Fruit fly (Drosophila melanogaster): ENCODE results near the gene CG15263.

CG15263 gene

DNA sequence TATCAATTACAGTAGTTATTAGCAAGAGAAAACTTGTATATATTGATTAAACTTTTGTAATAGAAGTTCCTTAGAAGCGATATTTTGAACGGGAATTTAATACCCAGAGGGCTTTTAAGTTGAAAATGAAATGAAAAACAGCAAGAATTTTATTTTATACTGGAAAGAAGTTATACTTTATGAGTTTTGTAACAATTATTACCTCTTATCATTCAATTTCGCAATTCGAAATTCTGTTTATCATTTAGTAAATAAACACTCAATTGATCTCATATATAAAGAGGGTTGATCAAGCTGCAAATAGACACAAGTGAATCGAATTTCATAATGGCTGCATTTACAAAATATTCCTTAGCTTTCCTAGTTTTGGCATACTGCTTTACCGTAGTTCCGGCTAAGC, at the start of gene CG15263:
Gene CG15263, plus strand, starts transcription at position 301 of the 400 bp plus-strand sequence.
- no peak for TF ChIP-seq h (optimal IDR thresholded peaks at IDR 0.05)
- no peak for TF ChIP-seq psq (optimal IDR thresholded peaks at IDR 0.05)
- no peak for TF ChIP-seq Myc (optimal IDR thresholded peaks at IDR 0.05)
- TF ChIP-seq ttk (optimal IDR thresholded peaks at IDR 0.05) = no peak
- no peak for TF ChIP-seq insv (optimal IDR thresholded peaks at IDR 0.05)
- no peak for TF ChIP-seq Sin3A (optimal IDR thresholded peaks at IDR 0.05)

DNA sequence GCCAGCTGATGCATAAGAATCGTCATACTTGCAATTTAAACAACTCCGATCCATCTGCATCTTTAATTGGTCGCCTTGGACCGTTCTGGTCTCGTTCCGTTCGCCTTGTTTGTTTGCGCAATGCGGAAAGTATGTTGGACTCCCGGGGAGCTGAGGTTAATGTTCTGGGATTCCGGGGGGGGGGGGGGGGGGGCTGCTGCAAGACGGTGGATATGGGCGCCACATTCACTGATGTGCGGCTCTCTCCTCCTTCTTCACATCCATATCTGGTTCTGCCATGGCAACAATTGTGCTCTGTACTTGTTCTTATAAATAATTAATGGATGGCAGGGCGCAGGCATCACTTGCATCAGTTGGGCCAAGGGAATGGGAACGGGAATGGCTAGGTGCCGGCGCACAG, 41.4 kb upstream of the CG15263 start:
- no peak for TF ChIP-seq Myc (optimal IDR thresholded peaks at IDR 0.05)
- no peak for TF ChIP-seq h (optimal IDR thresholded peaks at IDR 0.05)
- TF ChIP-seq insv (optimal IDR thresholded peaks at IDR 0.05) = no peak
- TF ChIP-seq psq (optimal IDR thresholded peaks at IDR 0.05) = no peak
- no peak for TF ChIP-seq ttk (optimal IDR thresholded peaks at IDR 0.05)
- no peak for TF ChIP-seq Sin3A (optimal IDR thresholded peaks at IDR 0.05)

DNA sequence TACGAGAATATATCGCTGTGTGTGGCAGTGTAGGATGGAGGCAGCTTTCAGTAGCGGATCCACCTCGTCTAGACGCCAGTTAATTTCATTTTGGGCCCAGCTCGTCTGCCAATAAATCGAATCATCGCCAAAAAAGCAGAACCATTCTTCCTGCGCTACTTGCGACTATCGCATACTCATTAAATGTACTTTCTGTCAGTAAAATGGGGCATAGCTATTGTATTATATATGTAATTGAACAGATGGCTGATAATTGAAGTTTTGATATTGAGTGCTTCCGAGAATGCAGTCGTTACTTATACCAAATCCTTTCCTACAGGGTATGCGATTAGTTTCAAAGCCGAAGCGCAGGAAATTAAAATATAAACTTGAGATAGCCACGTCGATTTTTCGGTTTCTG, 40.1 kb upstream of the CG15263 start:
- TF ChIP-seq h (optimal IDR thresholded peaks at IDR 0.05) (no peak), psq (optimal IDR thresholded peaks at IDR 0.05) (no peak), ttk (optimal IDR thresholded peaks at IDR 0.05) (no peak), insv (optimal IDR thresholded peaks at IDR 0.05) (no peak), Sin3A (optimal IDR thresholded peaks at IDR 0.05) (no peak), Myc (optimal IDR thresholded peaks at IDR 0.05) (no peak)

DNA sequence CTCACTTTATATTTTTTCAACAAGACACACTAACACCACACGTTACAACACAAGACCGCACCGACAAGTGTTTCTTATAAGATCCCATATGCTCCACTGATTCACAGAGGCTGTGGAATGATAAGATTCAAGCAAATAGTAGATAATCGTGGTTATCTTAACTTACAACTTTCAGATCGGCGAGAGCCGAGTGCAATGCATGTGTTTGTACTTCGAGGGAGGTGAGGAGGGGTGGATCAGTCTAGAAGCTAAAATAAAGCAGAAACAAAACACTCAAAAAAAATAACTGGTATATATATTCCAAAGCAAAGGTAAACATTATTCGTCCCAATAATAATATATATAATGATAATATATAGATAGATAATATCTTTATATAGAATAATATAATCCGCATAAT, 37.2 kb upstream of the CG15263 start, which contains the start of gene ZnT35C:
Gene ZnT35C, minus strand, starts transcription at position 101 of the 400 bp plus-strand sequence.
- TF ChIP-seq Myc (optimal IDR thresholded peaks at IDR 0.05) (no peak), h (optimal IDR thresholded peaks at IDR 0.05) (no peak), insv (optimal IDR thresholded peaks at IDR 0.05) (no peak)

DNA sequence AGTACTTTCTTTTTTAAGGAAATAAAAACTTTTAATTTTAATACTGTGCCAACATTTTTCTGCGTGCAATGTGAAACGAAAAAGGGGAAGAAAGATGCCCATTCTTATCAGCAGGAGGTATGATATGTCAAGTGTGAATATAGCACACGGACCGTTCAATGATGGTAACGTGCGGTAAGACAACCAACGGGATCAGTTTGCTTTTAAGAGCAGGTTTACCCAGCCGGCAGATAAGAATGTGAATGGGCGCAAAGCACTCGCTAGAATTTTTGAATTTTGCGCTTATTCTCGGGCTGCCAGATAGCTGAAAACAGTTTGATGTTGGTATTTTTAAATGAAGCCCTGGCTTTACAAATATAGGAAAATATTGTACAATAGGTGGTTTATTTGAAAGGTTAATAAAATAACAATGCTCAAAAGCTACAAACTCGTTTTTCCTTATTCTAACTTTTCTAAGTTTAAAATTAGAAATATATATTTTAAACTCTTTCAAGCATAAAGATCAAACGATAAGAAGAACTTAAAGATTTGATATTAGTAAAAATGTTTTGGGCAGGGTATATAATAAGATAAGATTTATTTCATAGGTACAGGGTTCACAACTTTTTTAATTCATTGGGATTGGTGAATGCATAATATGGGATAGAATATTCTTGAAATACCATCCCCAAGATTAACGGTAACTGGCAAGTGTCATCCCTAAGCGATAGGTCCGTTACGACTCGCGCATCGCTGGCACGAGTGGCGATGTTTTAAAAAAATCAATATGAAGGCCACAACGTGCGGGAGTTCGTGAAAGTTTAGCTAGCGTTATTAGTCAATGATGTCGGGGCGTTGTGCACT, 36.4 kb upstream of the CG15263 start, which contains the start of gene dao:
Gene dao, plus strand, starts transcription at position 717 of the 843 bp plus-strand sequence.
- TF ChIP-seq ttk (optimal IDR thresholded peaks at IDR 0.05) (no peak), psq (optimal IDR thresholded peaks at IDR 0.05) (no peak), Myc (optimal IDR thresholded peaks at IDR 0.05) (no peak), h (optimal IDR thresholded peaks at IDR 0.05) (no peak), Sin3A (optimal IDR thresholded peaks at IDR 0.05) (no peak), insv (optimal IDR thresholded peaks at IDR 0.05) (no peak)

DNA sequence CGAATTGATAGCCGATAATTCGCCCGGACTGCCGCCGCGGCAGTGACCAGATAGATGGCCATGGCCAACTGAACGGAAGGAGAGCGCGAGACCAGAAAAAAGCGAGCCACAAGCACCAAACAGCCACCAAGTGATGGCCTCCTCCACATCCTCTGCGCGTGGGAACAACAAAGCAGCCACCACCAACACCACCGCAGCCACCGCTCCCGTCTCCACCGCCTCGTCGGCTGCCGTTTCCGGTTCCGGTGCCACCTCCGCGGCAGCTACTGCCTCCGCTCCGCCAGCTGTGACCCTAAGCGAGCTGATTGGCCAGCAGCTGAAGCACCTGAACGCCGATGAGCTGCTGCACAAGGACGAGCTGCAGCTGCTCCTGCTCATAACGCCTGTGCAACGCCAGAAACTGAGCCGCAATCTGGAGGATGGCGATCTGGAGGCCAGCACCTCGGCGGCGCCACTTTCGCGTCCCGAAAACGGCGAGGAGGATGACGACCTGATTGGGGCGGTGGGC, 35.7 kb upstream of the CG15263 start:
- TF ChIP-seq h (optimal IDR thresholded peaks at IDR 0.05) = no peak
- no peak for TF ChIP-seq psq (optimal IDR thresholded peaks at IDR 0.05)
- TF ChIP-seq ttk (optimal IDR thresholded peaks at IDR 0.05) = no peak
- no peak for TF ChIP-seq insv (optimal IDR thresholded peaks at IDR 0.05)
- TF ChIP-seq Myc (optimal IDR thresholded peaks at IDR 0.05) = no peak

DNA sequence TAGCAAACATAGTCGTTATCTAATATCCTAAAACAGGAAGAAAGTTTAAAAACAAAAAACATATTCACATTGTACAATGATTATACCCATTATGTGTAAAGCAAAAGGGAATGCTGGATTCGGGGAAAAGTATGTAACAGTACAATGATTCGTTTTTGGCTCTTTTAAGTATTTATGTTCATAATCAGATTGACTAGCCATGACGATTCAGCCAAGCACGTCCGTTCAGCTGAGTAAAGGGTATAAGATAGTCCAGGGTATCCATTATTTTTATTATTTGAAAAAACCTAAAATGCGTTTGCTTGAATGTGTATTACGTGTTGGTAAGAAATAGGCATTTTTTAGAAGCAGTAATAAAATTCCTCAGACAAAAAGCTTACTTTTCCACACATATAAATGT, 35.1 kb upstream of the CG15263 start:
- no peak for TF ChIP-seq Sin3A (optimal IDR thresholded peaks at IDR 0.05)

DNA sequence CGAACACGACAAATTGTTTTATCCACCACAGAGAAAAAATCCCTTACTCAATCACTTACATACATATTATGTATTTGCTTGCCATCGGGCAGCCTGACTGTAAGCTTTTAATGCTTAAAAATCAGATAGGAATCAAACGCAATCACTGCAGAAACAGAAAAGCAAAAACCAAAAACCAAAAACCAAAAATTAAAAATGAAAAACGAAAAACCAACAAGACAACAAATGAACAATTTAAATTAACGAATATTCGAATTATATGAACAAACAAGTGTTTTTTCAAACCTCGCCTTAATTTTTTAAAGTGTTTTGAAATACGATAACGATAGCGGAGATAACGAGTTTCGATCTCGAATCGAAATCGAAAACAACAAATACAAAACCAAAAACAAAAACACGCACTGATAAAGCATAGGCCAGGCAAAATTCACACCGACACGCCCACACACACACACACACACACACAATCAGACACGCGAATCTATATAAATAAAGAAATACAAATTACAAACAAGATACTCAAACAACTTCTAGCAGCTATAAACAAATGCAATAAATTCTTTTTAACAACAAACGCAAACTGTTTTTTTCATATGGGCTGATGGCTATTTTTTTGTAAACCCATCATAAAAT, 30.5 kb upstream of the CG15263 start:
- no peak for TF ChIP-seq Myc (optimal IDR thresholded peaks at IDR 0.05)
- TF ChIP-seq Sin3A (optimal IDR thresholded peaks at IDR 0.05) = no peak
- TF ChIP-seq ttk (optimal IDR thresholded peaks at IDR 0.05) = no peak
- no peak for TF ChIP-seq insv (optimal IDR thresholded peaks at IDR 0.05)
- no peak for TF ChIP-seq psq (optimal IDR thresholded peaks at IDR 0.05)
- no peak for TF ChIP-seq h (optimal IDR thresholded peaks at IDR 0.05)

DNA sequence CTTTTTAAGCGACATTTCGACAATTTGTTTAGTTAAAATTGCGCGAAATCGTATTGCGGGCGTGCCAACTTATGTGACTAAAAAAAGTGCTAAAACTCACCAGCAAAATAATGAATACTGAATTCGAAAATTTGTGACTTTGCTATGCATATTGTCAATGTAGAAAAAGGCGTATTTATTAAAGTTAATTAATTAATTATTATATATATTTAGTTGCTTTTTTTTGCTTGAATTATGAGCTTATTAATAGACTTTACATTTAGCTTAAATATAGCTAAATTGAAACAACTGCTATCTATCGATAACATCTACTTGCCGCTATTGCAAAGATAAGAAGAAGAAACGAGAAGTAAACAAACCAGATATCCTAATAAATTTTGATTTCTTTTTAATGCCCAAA, 28.6 kb upstream of the CG15263 start, which contains the start of the genes PolD3 and Uxt:
Gene PolD3, minus strand, starts transcription at position 56 of the 400 bp plus-strand sequence.
Gene Uxt, plus strand, starts transcription at position 333 of the 400 bp plus-strand sequence.
- TF ChIP-seq psq (optimal IDR thresholded peaks at IDR 0.05) = no peak
- TF ChIP-seq insv (optimal IDR thresholded peaks at IDR 0.05) = no peak
- no peak for TF ChIP-seq Myc (optimal IDR thresholded peaks at IDR 0.05)
- no peak for TF ChIP-seq ttk (optimal IDR thresholded peaks at IDR 0.05)
- TF ChIP-seq h (optimal IDR thresholded peaks at IDR 0.05) = no peak

DNA sequence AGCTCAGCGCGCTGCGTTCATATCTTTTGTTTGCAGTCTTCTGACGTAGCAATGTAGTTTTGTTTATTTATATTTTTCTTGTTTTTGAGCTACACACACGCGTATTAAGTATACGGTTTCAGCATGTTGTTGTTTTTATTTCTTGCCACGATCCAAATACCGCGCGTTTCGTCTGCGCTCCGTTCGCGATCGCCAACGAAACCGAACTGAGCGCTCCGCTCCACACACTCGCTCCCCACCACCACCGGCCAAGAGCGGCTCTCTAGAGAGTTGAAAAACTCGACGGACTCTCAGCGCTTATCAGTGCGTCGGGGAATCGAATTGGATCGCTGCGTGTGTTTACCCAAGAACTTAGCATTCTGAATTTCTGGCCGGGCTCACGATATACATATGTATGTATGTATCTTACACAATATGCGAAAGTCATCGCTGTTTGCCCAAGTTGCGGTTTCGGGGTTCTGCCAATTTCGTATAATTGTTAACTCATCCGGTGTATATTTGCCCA, 20.3 kb upstream of the CG15263 start, which contains the start of gene yuri:
Gene yuri, minus strand, starts transcription at position 210 of the 505 bp plus-strand sequence.
- no peak for TF ChIP-seq insv (optimal IDR thresholded peaks at IDR 0.05)
- TF ChIP-seq Sin3A (optimal IDR thresholded peaks at IDR 0.05) = no peak
- no peak for TF ChIP-seq ttk (optimal IDR thresholded peaks at IDR 0.05)
- no peak for TF ChIP-seq psq (optimal IDR thresholded peaks at IDR 0.05)
- TF ChIP-seq h (optimal IDR thresholded peaks at IDR 0.05) = no peak

DNA sequence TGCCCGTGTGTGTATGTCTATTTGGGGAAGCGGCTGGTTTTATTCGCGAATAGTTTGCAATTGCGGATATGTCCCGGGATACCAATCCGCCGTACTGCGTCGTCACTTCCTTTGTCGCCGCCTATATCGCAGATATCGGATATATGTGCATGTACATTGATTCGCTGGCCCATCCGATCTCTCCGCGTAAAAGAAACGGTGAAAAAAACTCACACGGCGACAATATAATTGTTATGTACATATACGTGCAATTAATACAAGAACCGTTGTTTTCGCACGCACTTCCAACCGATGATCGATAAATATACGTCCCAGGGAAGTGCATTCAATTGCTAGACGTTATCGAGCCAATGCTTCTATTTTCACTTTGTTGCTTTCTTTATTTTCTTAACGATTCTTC, 13.5 kb upstream of the CG15263 start:
- TF ChIP-seq Sin3A (optimal IDR thresholded peaks at IDR 0.05) (no peak), psq (optimal IDR thresholded peaks at IDR 0.05) (no peak), ttk (optimal IDR thresholded peaks at IDR 0.05) (no peak), Myc (optimal IDR thresholded peaks at IDR 0.05) (no peak), insv (optimal IDR thresholded peaks at IDR 0.05) (no peak), h (optimal IDR thresholded peaks at IDR 0.05) (no peak)
